Worm (Caenorhabditis elegans): ENCODE data around the gene F38A5.8.

DNA sequence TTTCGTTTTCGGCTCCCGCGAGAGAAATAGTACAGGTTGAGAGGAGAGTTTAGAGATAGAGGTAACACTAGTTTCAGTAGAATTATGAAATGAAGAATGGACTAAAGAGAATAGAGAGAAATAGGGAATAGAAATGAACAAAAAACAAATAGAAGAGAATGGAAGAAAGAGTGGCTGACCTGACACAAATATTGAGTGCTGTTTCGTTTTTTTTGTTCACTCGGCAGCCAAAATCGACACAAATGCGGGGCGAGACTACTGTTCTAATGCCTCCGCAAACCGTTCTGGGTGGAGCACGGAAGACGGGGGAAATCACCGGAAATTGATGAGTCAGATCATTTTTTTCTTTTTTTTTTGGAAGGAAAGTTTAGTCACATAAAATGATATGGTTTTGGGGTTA lies 26.9 kb upstream of the F38A5.8 start:
- TF ChIP-seq ama-1 (optimal IDR thresholded peaks at IDR 0.05): no peak
- no peak for TF ChIP-seq flt-1 (GFP tag; IDR thresholded peaks at IDR 0.05)
- TF ChIP-seq scrt-1 (GFP tag; IDR thresholded peaks at IDR 0.05): no peak
- TF ChIP-seq F13C5.2 (tag; optimal IDR thresholded peaks at IDR 0.05): no peak
